Fruit fly (Drosophila melanogaster): ENCODE data around the gene PGRP-SB1.

PGRP-SB1 gene

DNA sequence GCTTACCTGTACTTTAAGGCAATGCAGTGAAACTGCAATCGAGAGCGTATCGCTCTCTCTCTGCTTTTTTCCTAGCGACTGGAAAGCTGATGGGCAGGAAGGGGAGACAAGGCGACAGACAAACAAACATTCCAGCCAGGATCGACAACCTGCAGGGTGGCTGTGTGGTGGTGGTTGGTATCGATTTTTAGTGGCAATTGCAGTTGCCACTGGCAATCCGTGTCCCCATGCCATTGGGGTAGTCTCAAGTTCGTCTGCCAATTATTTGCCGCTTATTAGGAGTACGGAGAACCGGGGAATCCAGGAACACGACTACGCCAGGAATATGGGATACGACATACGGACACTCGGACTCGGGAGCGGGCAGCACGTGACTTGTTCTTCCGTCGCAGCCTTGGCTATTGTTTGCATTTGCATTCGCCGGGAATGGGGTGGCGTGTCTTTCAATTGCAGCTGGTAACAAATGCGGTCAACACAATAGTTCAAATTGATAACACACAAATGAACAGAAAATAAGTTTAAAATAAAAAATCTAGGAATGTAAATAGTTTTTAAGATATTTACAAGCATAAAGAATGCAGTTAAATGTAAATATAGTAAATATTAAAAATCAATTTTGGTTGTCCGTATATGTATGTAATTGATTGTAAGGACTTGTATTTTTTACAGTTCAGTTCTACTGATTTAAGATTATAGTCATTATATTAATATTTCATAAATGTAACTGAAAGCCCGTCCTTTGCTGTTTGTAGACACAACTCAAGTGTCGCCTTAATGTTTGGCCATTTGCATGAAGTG lies 19.0 kb upstream of the PGRP-SB1 start (continued):
- TF ChIP-seq CG8924 (tag; optimal IDR thresholded peaks at IDR 0.05) = peak; percentile 37
- TF ChIP-seq CG10147 (GFP tag; optimal IDR thresholded peaks at IDR 0.05) = no peak
- TF ChIP-seq trem (tag; optimal IDR thresholded peaks at IDR 0.05) = peak; percentile 47
- TF ChIP-seq bsh (GFP tag; optimal IDR thresholded peaks at IDR 0.05) = peak in 1 of 2 experiments; percentile 10
- TF ChIP-seq CG11504 (tag; optimal IDR thresholded peaks at IDR 0.05) = peak; percentile 57
- TF ChIP-seq MBD-R2 (GFP tag; IDR thresholded peaks at IDR 0.05) = no peak
- no peak for TF ChIP-seq CG7786 (GFP tag; optimal IDR thresholded peaks at IDR 0.05)
- no peak for TF ChIP-seq CG42726 (GFP tag; IDR thresholded peaks at IDR 0.05; ENCODE audit: partially characterized antibody)
- TF ChIP-seq vvl (GFP tag; IDR thresholded peaks at IDR 0.05) = no peak
- no peak for TF ChIP-seq zfh1 (GFP tag; IDR thresholded peaks at IDR 0.05)
- no peak for TF ChIP-seq CkIIα-i1 (GFP tag; IDR thresholded peaks at IDR 0.05)
- no peak for TF ChIP-seq emc (GFP tag; optimal IDR thresholded peaks at IDR 0.05)
- no peak for TF ChIP-seq CG9727 (GFP tag; optimal IDR thresholded peaks at IDR 0.05)
- peak; percentile 59 for TF ChIP-seq pros (GFP tag; optimal IDR thresholded peaks at IDR 0.05)
- TF ChIP-seq Tbp (GFP tag; optimal IDR thresholded peaks at IDR 0.05) = no peak
- no peak for TF ChIP-seq CG3065 (GFP tag; optimal IDR thresholded peaks at IDR 0.05)
- TF ChIP-seq Six4 (GFP tag; optimal IDR thresholded peaks at IDR 0.05) = no peak
- no peak for TF ChIP-seq chm (GFP tag; IDR thresholded peaks at IDR 0.05)
- TF ChIP-seq onecut (GFP tag; IDR thresholded peaks at IDR 0.05) = peak; percentile 95
- no peak for TF ChIP-seq Poxn (GFP tag; IDR thresholded peaks at IDR 0.05)
- TF ChIP-seq Stat92E (GFP tag; optimal IDR thresholded peaks at IDR 0.05) = no peak
- no peak for TF ChIP-seq jumu (GFP tag; optimal IDR thresholded peaks at IDR 0.05)
- TF ChIP-seq danr (GFP tag; IDR thresholded peaks at IDR 0.05) = no peak
- no peak for TF ChIP-seq Optix (GFP tag; IDR thresholded peaks at IDR 0.05)
- TF ChIP-seq zen (tag; optimal IDR thresholded peaks at IDR 0.05) = no peak
- no peak for TF ChIP-seq pb (GFP tag; optimal IDR thresholded peaks at IDR 0.05)
- TF ChIP-seq row (GFP tag; IDR thresholded peaks at IDR 0.05) = no peak
- TF ChIP-seq CG8359 (GFP tag; optimal IDR thresholded peaks at IDR 0.05; ENCODE audit: borderline replicate concordance) = no peak
- no peak for TF ChIP-seq chinmo (GFP tag; IDR thresholded peaks at IDR 0.05; ENCODE audit: partially characterized antibody)
- no peak for TF ChIP-seq gsb (GFP tag; IDR thresholded peaks at IDR 0.05)
- TF ChIP-seq Mad (GFP tag; optimal IDR thresholded peaks at IDR 0.05) = no peak
- peak; percentile 2 for TF ChIP-seq CG15601 (tag; optimal IDR thresholded peaks at IDR 0.05)
- peak; percentile 6 for TF ChIP-seq D19A (tag; optimal IDR thresholded peaks at IDR 0.05)
- TF ChIP-seq jing (GFP tag; optimal IDR thresholded peaks at IDR 0.05) = no peak
- no peak for TF ChIP-seq Hand (GFP tag; optimal IDR thresholded peaks at IDR 0.05)
- no peak for TF ChIP-seq CG18011 (GFP tag; optimal IDR thresholded peaks at IDR 0.05)
- no peak for TF ChIP-seq CG7357 (GFP tag; IDR thresholded peaks at IDR 0.05)
- peak; percentile 59 for TF ChIP-seq CG10267 (tag; optimal IDR thresholded peaks at IDR 0.05)
- no peak for TF ChIP-seq Usf (GFP tag; optimal IDR thresholded peaks at IDR 0.05)
- TF ChIP-seq inv (GFP tag; IDR thresholded peaks at IDR 0.05; ENCODE audit: partially characterized antibody) = no peak
- peak; percentile 38 for TF ChIP-seq CG17359 (tag; optimal IDR thresholded peaks at IDR 0.05)
- TF ChIP-seq hth (optimal IDR thresholded peaks at IDR 0.05) = no peak
- TF ChIP-seq CG2678 (tag; optimal IDR thresholded peaks at IDR 0.05) = peak; percentile 54
- no peak for TF ChIP-seq CG1647 (GFP tag; optimal IDR thresholded peaks at IDR 0.05)
- TF ChIP-seq dmrt11E (tag; optimal IDR thresholded peaks at IDR 0.05) = peak; percentile 24
- peak; percentile 7 for TF ChIP-seq CG12391 (tag; optimal IDR thresholded peaks at IDR 0.05)
- no peak for TF ChIP-seq CG34376 (GFP tag; optimal IDR thresholded peaks at IDR 0.05)
- peak; percentile 13 for TF ChIP-seq CG17829 (tag; optimal IDR thresholded peaks at IDR 0.05)
- TF ChIP-seq CG10565 (GFP tag; optimal IDR thresholded peaks at IDR 0.05) = no peak
- TF ChIP-seq Rfx (GFP tag; IDR thresholded peaks at IDR 0.05) = no peak

Data from whole organism, embryonic.